Fruit fly (Drosophila melanogaster): ENCODE results near the gene CG42578.

dm6 chrX:20418864-20419263 is 27.3 kb upstream of the CG42578 start, which contains the start of gene Obp19c:
- TF ChIP-seq CG8478 (optimal IDR thresholded peaks at IDR 0.05) = no peak
- TF ChIP-seq CTCF (optimal IDR thresholded peaks at IDR 0.05) = no peak

Measured in S2 (cell line).